Worm (Caenorhabditis elegans): ENCODE results near the gene W03H9.2.

W03H9.2 gene

DNA sequence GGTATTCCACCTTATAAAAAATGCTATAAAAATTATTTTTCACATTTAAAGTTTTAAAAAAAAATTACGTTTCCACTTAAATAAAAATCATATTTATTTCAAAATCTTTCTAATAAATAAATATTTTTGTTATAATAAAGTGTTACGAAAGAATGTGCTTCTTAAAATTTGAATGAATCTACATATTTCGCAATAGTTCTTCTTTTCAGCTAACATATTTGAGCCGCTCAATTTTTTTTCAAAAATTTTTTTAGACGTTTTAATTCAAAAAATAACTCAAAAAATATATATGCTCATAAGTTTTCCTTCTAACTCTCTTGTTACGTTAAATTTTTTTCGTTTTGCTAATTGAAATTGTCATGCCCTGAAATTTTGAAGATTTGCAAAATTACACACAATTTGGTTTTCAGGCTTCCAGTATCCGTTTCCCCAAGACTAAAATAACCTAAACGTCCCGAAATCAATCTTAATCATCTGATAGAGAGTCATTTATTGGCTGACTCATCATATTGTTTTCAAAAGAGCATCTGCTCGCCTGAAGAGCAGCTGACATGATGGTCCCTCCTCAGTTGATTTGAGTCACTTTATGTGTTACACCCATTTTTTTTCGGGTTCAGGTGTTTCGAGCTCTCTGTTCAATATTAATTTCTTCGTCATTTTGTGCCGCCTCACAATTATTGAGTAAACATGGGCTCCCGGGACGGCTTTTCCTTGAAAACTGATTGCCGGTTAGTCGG is 34.7 kb upstream of the W03H9.2 start, which contains the start of gene efhd-1:
Gene efhd-1, plus strand, starts transcription at position 582 of the 737 bp plus-strand sequence.
- TF ChIP-seq unc-39 (tag; optimal IDR thresholded peaks at IDR 0.05) (no peak), hlh-1 (tag; optimal IDR thresholded peaks at IDR 0.05) (peak; percentile 98), ces-1 (GFP tag; optimal IDR thresholded peaks at IDR 0.05) (no peak), nhr-237 (tag; optimal IDR thresholded peaks at IDR 0.05) (no peak), M03D4.4 (tag; optimal IDR thresholded peaks at IDR 0.05) (no peak), flh-1 (GFP tag; optimal IDR thresholded peaks at IDR 0.05) (no peak), unc-62 (GFP tag; optimal IDR thresholded peaks at IDR 0.05) (peak; percentile 89), sem-2 (GFP tag; optimal IDR thresholded peaks at IDR 0.05) (no peak), unc-120 (tag; optimal IDR thresholded peaks at IDR 0.05; ENCODE audit: poor library complexity, severe bottlenecking) (peak; percentile 44), mab-5 (tag; optimal IDR thresholded peaks at IDR 0.05) (no peak), nhr-12 (tag; optimal IDR thresholded peaks at IDR 0.05) (no peak)

DNA sequence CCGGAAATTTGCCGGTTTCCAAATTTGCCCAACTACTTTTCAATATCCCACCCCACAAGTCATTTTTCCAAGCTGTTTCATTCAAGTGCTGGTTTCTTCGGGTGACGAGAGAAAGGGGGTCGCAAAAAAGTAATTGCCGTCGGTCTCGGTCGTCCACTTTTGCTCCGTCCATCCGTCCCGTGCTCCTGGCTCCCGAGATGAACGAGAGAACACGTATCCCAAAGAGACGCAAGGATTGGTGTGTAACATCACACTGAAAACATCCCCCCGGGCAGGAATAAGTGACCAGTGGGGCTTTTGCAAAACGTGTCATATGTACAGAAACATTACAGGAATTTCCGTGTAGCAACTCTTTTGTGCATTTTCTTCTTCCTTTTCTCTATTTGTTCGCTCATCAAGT is 33.0 kb upstream of the W03H9.2 start:
- TF ChIP-seq lin-32 (GFP tag; optimal IDR thresholded peaks at IDR 0.05) (no peak), hlh-1 (tag; optimal IDR thresholded peaks at IDR 0.05) (peak; percentile 12)

DNA sequence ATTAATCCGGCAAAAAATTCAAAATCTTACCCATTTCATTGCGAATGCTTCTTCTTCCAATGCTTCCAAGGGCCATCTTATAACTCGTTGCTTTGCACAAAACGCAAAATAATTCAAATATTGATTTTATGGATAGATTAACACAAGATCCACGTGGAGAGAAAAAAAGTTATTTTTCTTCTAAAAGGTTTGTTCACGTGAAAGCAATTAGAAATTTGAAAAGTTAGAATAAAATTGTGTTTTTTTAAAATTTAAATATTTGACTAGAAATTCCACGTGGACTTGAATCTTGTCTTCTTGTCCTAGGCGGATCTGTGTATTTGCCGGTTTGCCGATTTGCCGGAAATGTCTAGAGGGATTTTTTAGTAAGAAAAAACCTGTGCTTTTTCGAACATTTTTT is 31.4 kb upstream of the W03H9.2 start, which contains the start of gene Y48B6A.5:
Gene Y48B6A.5, minus strand, starts transcription at position 101 of the 400 bp plus-strand sequence.
- TF ChIP-seq zip-8 (tag; optimal IDR thresholded peaks at IDR 0.05) (no peak), ham-2 (GFP tag; optimal IDR thresholded peaks at IDR 0.05) (no peak), unc-39 (tag; optimal IDR thresholded peaks at IDR 0.05) (no peak), ceh-39 (tag; optimal IDR thresholded peaks at IDR 0.05) (no peak), hlh-1 (tag; optimal IDR thresholded peaks at IDR 0.05) (no peak), ceh-43 (GFP tag; optimal IDR thresholded peaks at IDR 0.05) (no peak), pha-4 (tag; optimal IDR thresholded peaks at IDR 0.05) (no peak), ceh-83 (GFP tag; optimal IDR thresholded peaks at IDR 0.05) (no peak), ztf-11 (tag; optimal IDR thresholded peaks at IDR 0.05) (no peak), bed-3 (GFP tag; optimal IDR thresholded peaks at IDR 0.05) (no peak), elt-3 (tag; optimal IDR thresholded peaks at IDR 0.05) (no peak), tbx-8 (GFP tag; optimal IDR thresholded peaks at IDR 0.05) (no peak), blmp-1 (tag; optimal IDR thresholded peaks at IDR 0.05) (no peak), unc-120 (tag; optimal IDR thresholded peaks at IDR 0.05; ENCODE audit: poor library complexity, severe bottlenecking) (no peak)

DNA sequence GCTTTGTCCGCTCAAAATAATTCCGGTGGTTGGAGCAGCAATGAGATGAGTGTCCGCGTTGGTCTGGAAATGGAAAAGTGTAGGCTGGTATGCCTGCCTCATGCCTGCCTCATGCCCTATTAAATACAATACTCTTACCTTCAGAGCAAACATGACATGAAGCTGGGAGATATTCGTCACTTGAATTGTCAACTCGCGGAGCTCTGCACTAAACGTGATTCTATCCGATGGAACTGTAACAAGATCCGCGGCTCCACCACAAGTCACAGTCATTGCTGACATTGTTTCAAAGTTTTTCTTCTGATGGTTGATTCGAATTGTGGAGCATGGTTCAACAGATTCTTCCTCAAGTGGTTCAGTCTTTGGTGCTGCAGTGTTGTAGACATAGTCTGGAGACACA is 29.5 kb upstream of the W03H9.2 start:
- TF ChIP-seq ces-1 (GFP tag; optimal IDR thresholded peaks at IDR 0.05) (no peak), bed-3 (GFP tag; optimal IDR thresholded peaks at IDR 0.05) (no peak), ceh-39 (tag; optimal IDR thresholded peaks at IDR 0.05) (no peak), lsy-2 (tag; optimal IDR thresholded peaks at IDR 0.05) (no peak)

DNA sequence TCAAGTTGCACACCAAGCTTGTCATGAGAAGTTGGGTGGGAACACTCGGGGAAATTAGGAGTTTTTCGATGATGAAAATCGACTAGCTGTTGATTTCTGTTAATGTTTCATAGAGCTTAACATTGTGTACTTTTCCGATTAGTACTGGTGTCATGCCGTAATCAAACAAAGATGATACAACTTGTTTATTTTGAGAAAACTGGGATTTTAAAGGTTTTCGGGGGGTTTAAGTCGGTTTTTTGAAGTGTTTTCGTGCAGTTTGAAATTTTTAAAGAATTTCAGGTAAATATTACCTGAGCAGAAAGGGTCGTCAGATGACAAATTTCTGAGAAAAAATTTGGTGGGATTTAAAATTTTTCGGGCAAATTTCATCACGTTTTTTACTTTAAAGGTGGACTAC is 27.9 kb upstream of the W03H9.2 start, which contains the start of gene eat-2:
Gene eat-2, minus strand, starts transcription at position 101 of the 400 bp plus-strand sequence.
- TF ChIP-seq nhr-2 (tag; optimal IDR thresholded peaks at IDR 0.05) (no peak), lin-32 (GFP tag; optimal IDR thresholded peaks at IDR 0.05) (no peak), zip-8 (tag; optimal IDR thresholded peaks at IDR 0.05) (no peak), pha-4 (tag; optimal IDR thresholded peaks at IDR 0.05) (no peak), hlh-1 (tag; optimal IDR thresholded peaks at IDR 0.05) (no peak), sem-2 (GFP tag; optimal IDR thresholded peaks at IDR 0.05) (no peak), elt-3 (tag; optimal IDR thresholded peaks at IDR 0.05) (no peak), snpc-4 (tag; optimal IDR thresholded peaks at IDR 0.05) (no peak), ces-1 (GFP tag; optimal IDR thresholded peaks at IDR 0.05) (no peak), bed-3 (GFP tag; optimal IDR thresholded peaks at IDR 0.05) (no peak), nhr-28 (tag; optimal IDR thresholded peaks at IDR 0.05) (no peak), nhr-76 (tag; optimal IDR thresholded peaks at IDR 0.05) (no peak), nhr-12 (tag; optimal IDR thresholded peaks at IDR 0.05) (no peak), lin-13 (tag; optimal IDR thresholded peaks at IDR 0.05) (no peak), ceh-39 (tag; optimal IDR thresholded peaks at IDR 0.05) (no peak), M03D4.4 (tag; optimal IDR thresholded peaks at IDR 0.05) (no peak), unc-62 (GFP tag; optimal IDR thresholded peaks at IDR 0.05) (no peak)

DNA sequence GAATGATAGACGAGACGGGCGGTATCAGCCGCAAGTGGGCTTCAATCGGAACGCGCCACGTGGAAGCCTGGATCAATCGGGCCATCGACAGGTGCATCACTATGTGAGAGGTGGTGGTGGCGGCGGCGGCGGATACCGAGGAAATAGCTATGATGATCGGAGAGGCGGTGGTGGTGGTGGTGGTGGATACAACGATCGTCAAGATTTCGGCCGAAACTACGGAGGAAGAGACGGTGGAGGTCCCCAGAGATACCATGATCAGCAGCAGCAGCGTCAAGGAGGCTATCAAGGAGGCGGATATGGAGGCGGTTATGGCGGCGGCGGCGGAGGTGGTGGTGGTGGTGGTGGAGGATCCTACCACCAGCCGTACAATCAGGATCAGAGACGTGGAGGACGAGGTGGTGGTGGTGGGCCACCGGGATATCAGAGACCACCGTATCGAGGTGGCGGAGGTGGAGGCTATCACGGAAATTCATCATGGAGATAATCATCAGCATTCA is 21.8 kb upstream of the W03H9.2 start:
- TF ChIP-seq nhr-2 (tag; optimal IDR thresholded peaks at IDR 0.05) (no peak), mab-5 (tag; optimal IDR thresholded peaks at IDR 0.05) (no peak), flh-1 (GFP tag; optimal IDR thresholded peaks at IDR 0.05) (no peak), bed-3 (GFP tag; optimal IDR thresholded peaks at IDR 0.05) (no peak)
